Fruit fly (Drosophila melanogaster): Measurements from ENCODE around the gene CG12684.

Gene CG12684

DNA sequence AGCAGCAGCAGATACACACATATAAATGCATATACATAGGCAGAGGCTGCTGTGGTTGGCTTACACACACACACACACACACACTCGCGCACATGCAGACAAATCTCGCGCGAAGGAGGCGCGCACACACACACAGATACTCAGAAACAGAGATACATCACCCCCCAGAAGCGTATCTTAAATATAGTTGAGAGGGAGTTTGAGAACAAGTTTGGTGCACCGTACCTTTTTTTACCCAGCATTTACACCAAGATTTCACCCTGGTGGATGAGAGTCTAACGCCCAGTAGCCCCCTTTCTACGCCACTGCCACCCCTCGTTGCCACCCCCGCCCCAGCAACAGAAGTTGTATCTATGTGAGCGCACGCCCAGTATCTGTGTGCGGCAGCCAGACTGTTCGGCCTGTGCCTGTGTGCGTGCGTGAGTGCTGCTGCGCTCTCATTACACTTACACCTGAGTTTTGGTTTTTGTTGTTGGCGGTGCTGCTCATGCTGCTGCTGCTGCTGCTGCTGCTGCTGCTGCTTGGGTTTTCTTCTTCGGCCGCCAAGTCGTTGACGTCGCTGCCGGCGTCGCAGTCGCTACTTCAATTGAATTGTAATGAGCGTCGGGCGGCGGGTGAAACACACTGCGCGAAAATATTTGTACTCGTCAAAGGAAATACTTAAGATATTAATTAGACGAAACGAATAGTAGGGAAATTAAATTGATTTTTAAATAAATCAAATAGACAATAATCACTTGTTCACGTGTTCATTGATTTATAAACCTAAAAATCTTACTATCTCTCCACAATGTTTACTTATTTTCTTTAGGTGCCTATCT, 18.4 kb upstream of the CG12684 start (continued):
- TF ChIP-seq CG32006 (GFP tag; optimal IDR thresholded peaks at IDR 0.05) = peak; percentile 93
- TF ChIP-seq vri (GFP tag; optimal IDR thresholded peaks at IDR 0.05) = peak; percentile 17
- peak; percentile 93 for TF ChIP-seq CG10631 (GFP tag; optimal IDR thresholded peaks at IDR 0.05)
- peak; percentile 63 for TF ChIP-seq Met (GFP tag; optimal IDR thresholded peaks at IDR 0.05)
- peak; percentile 86 for TF ChIP-seq Hr39 (GFP tag; optimal IDR thresholded peaks at IDR 0.05)
- peak; percentile 67 for TF ChIP-seq Smox (GFP tag; optimal IDR thresholded peaks at IDR 0.05)
- peak; percentile 74 for TF ChIP-seq topi (GFP tag; optimal IDR thresholded peaks at IDR 0.05)
- TF ChIP-seq CG9139 (GFP tag; optimal IDR thresholded peaks at IDR 0.05) = peak; percentile 86
- peak; percentile 85 for TF ChIP-seq CG6276 (GFP tag; optimal IDR thresholded peaks at IDR 0.05)
- peak; percentile 98 for TF ChIP-seq CG6163 (GFP tag; IDR thresholded peaks at IDR 0.05)
- TF ChIP-seq Blimp-1 (GFP tag; optimal IDR thresholded peaks at IDR 0.05) = peak; percentile 78
- peak; percentile 95 for TF ChIP-seq CG3919 (GFP tag; optimal IDR thresholded peaks at IDR 0.05)
- TF ChIP-seq CG7368 (GFP tag; optimal IDR thresholded peaks at IDR 0.05) = peak; percentile 96
- TF ChIP-seq net (GFP tag; optimal IDR thresholded peaks at IDR 0.05) = peak; percentile 89
- peak; percentile 76 for TF ChIP-seq pdm3 (GFP tag; optimal IDR thresholded peaks at IDR 0.05)
- peak; percentile 47 for TF ChIP-seq Sox102F (GFP tag; optimal IDR thresholded peaks at IDR 0.05)
- TF ChIP-seq CG16779 (tag; optimal IDR thresholded peaks at IDR 0.05) = peak; percentile 84
- TF ChIP-seq CG11294 (GFP tag; IDR thresholded peaks at IDR 0.05) = peak; percentile 93
- no peak for TF ChIP-seq Eip93F (GFP tag; optimal IDR thresholded peaks at IDR 0.05)
- TF ChIP-seq CG4318 (GFP tag; optimal IDR thresholded peaks at IDR 0.05) = peak; percentile 93
- TF ChIP-seq Eip75B (GFP tag; optimal IDR thresholded peaks at IDR 0.05) = peak; percentile 60
- TF ChIP-seq cyc (GFP tag; optimal IDR thresholded peaks at IDR 0.05) = peak; percentile 83
- peak; percentile 86 for TF ChIP-seq Lpt (GFP tag; optimal IDR thresholded peaks at IDR 0.05)
- TF ChIP-seq Hr4 (GFP tag; optimal IDR thresholded peaks at IDR 0.05) = peak; percentile 43
- peak; percentile 82 for TF ChIP-seq lz (GFP tag; optimal IDR thresholded peaks at IDR 0.05)
- peak; percentile 98 for TF ChIP-seq eg (GFP tag; IDR thresholded peaks at IDR 0.05)
- peak; percentile 91 for TF ChIP-seq OdsH (GFP tag; optimal IDR thresholded peaks at IDR 0.05)
- peak; percentile 92 for TF ChIP-seq Ets96B (tag; optimal IDR thresholded peaks at IDR 0.05)
- TF ChIP-seq CG8319 (GFP tag; optimal IDR thresholded peaks at IDR 0.05) = peak; percentile 91
- peak; percentile 96 for TF ChIP-seq Sox15 (GFP tag; optimal IDR thresholded peaks at IDR 0.05)
- TF ChIP-seq CG34406 (GFP tag; optimal IDR thresholded peaks at IDR 0.05) = peak; percentile 86
- TF ChIP-seq CG3032 (tag; optimal IDR thresholded peaks at IDR 0.05) = peak; percentile 93
- TF ChIP-seq acj6 (GFP tag; optimal IDR thresholded peaks at IDR 0.05) = peak; percentile 90
- peak; percentile 83 for TF ChIP-seq CG6808 (GFP tag; optimal IDR thresholded peaks at IDR 0.05)
- TF ChIP-seq Ets21C (GFP tag; optimal IDR thresholded peaks at IDR 0.05) = peak; percentile 79
- peak; percentile 82 to 85 for TF ChIP-seq ss (GFP tag; optimal IDR thresholded peaks at IDR 0.05)

DNA sequence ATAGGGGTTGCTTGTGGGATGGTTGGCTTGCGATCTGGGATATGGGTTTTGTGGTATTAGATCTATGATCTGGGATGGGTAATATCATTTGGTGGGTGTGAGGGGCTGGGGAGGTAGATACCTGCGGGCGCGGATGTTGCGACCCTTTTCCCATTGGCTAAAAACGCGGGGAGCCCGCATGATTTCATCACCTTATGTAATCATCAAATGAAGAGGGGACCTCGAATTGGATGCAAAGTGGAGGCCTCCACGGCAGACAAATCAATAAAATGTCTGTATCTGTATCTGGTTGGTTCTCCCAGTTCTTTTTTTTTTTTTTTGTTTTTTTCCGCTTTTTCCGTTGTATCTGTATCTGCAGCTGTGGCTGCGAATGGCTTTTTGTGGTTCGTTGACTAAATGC, 17.3 kb upstream of the CG12684 start:
- TF ChIP-seq acj6 (GFP tag; optimal IDR thresholded peaks at IDR 0.05) (no peak), fd59A (GFP tag; optimal IDR thresholded peaks at IDR 0.05) (no peak), CG34406 (GFP tag; optimal IDR thresholded peaks at IDR 0.05) (no peak), Hr39 (GFP tag; optimal IDR thresholded peaks at IDR 0.05) (no peak), CG3032 (tag; optimal IDR thresholded peaks at IDR 0.05) (no peak), eg (GFP tag; IDR thresholded peaks at IDR 0.05) (no peak), vri (GFP tag; optimal IDR thresholded peaks at IDR 0.05) (no peak), fkh (GFP tag; optimal IDR thresholded peaks at IDR 0.05) (no peak), spab (GFP tag; optimal IDR thresholded peaks at IDR 0.05) (no peak)
